Fruit fly (Drosophila melanogaster) whole organism, embryonic: Measurements from ENCODE around the gene dpr15.

Experiments used
- CG13624 ChIP-seq: fragments of 200-800 bp; sonication (Bioruptor generic); optimal IDR thresholded peaks from 2 replicates; lab custom pipeline; 2016; ENCODE audit warnings: missing biosample characterization, missing genetic modification characterization
- CG8089 ChIP-seq: fragments of 200-800 bp; sonication (Bioruptor generic); optimal IDR thresholded peaks from 3 replicates; lab custom pipeline; 2016; ENCODE audit warnings: missing biosample characterization, missing genetic modification characterization
- CG8478 ChIP-seq: fragments of >200 bp; optimal IDR thresholded peaks from 2 replicates; lab custom pipeline; 2018
- CG8944 ChIP-seq: fragments of 200-800 bp; sonication (Bioruptor generic); optimal IDR thresholded peaks from 3 replicates; lab custom pipeline; 2016; ENCODE audit warnings: missing biosample characterization, missing genetic modification characterization
- Fer2 ChIP-seq: fragments of 200-800 bp; sonication (Bioruptor generic); optimal IDR thresholded peaks from 2 replicates; lab custom pipeline; 2018; ENCODE audit warnings: missing biosample characterization, mild to moderate bottlenecking, missing genetic modification characterization, moderate library complexity
- Vsx1 ChIP-seq: fragments of 200-800 bp; sonication (Bioruptor generic); optimal IDR thresholded peaks from 2 replicates; lab custom pipeline; 2017; ENCODE audit warnings: missing biosample characterization, mild to moderate bottlenecking, missing genetic modification characterization, missing genetic modification reagents
- cg ChIP-seq: fragments of 200-800 bp; sonication (Bioruptor generic); optimal IDR thresholded peaks from 3 replicates; lab custom pipeline; 2019; ENCODE audit warnings: missing biosample characterization, mild to moderate bottlenecking, missing genetic modification characterization, moderate library complexity
- hkb ChIP-seq, 2 experiments: fragments of 200-800 bp in 1 of 2; fragments of >200 bp in 1 of 2; sonication (Bioruptor generic) in 1 of 2; IDR thresholded peaks in 1 of 2; optimal IDR thresholded peaks in 1 of 2; 2 replicates each; pipeline versions ENCODE4 v1.3.6 to Lab custom; 2017 to 2022; ENCODE audit warnings: missing biosample characterization in 1 of 2, missing genetic modification characterization in 1 of 2
- insv ChIP-seq, 2 experiments: fragments of 200-800 bp; sonication (Bioruptor generic); optimal IDR thresholded peaks; 3 replicates each; lab custom pipeline; 2016 to 2018; ENCODE audit warnings: missing biosample characterization in 2 of 2, missing genetic modification characterization in 2 of 2
- sisA ChIP-seq: fragments of 200-800 bp; sonication (Bioruptor generic); IDR thresholded peaks from 2 replicates; pipeline ENCODE4 v1.3.6; 2022; ENCODE audit warnings: missing biosample characterization, missing genetic modification characterization

DNA sequence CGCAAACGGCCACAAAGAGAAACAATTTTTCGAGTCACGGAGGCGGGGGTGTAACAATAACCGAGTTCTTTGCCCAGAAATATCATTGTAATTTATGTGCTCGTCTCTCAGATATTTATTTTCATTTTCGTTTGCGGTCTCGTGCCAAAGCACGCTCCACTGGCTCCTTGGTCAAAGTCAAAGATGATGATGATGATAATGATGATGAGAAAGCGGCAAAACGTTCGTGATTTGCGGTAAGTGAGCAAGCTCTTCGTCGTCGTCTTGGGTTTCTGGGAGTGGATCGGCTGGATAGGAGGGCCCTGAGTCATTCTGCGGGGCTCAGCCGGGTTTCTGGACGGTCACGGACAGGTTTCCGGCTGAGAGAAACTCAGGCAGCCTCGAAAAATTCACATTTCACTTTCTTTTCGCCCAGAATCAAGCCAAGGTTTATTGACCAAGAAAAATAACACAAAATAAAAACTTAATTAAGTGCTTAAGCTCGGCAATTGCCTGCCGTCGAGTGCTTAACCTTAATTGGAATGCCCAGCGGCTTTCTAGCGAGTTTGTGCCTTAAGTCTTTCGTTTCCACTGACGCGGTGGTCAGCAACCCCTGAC is 32.9 kb downstream of the dpr15 start:
- TF ChIP-seq hkb (optimal IDR thresholded peaks at IDR 0.05; lab: Kevin White, UChicago) (no peak), hkb (GFP tag; IDR thresholded peaks at IDR 0.05; lab: Robert Waterston, UW) (no peak), sisA (GFP tag; lab: Robert Waterston, UW) (no peak), Vsx1 (no peak), CG8478 (lab: Kevin White, UChicago) (no peak), insv (GFP tag; optimal IDR thresholded peaks at IDR 0.05; lab: Kevin White, UChicago) (no peak), Fer2 (tag; lab: Kevin White, UChicago) (no peak), CG8089 (GFP tag; lab: Kevin White, UChicago) (no peak), CG13624 (GFP tag; lab: Kevin White, UChicago) (no peak), CG8944 (no peak), cg (no peak)
